ENCODE assay signal across 2 worm cellular contexts in the genomic region with DNA sequence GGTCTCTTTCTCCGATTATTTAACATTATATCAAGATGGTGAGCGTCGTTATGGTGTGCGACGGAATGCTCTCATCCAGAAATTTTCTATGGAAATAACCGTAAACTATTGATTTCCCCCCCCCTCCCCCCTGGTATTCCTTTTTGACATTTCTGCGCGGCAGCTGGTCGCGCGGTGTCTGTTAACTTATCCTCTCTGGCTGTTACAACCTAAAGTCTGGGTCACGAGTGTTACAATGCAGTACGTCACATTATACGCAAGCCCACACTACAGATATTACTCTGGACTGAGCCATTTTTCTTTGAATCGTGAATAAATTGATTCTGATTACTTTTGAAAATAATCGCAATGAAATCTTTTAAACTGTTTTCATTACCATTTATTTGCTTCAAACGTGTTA.
TF ChIP-seq lines count a peak whose summit lies in the region.

No protein-coding gene starts in this region.

TF ChIP-seq in whole organism, late embryonic, 69 proteins besides CTCF, POLR2A, EP300 and RAD21:
- TF ChIP-seq ceh-18 (tag; optimal IDR thresholded peaks at IDR 0.05; lab: Kevin White, UChicago) (no peak), ceh-48 (tag; optimal IDR thresholded peaks at IDR 0.05; lab: Kevin White, UChicago) (no peak), hlh-30 (tag; optimal IDR thresholded peaks at IDR 0.05; lab: Kevin White, UChicago; ENCODE audit: insufficient read depth) (peak; percentile 57)

TF ChIP-seq in whole organism, mixed stage, embryonic, 35 proteins besides CTCF, POLR2A, EP300 and RAD21:
- no peak for TF ChIP-seq bed-3 (GFP tag; optimal IDR thresholded peaks at IDR 0.05; lab: Kevin White, UChicago)
- peak; percentile 96 for TF ChIP-seq hlh-1 (tag; optimal IDR thresholded peaks at IDR 0.05; lab: Kevin White, UChicago)
